Worm (Caenorhabditis elegans) whole organism, L4 larva: ENCODE results near the gene cal-7.

Source experiments
- D1046.2 ChIP-seq: fragments of 200-800 bp; sonication (Bioruptor generic); IDR thresholded peaks from 2 replicates; pipeline ENCODE4 v1.3.6; 2022; ENCODE audit warnings: missing genetic modification characterization, missing compliant biosample characterization
- F10B5.3 ChIP-seq: sonication (generic microtip); optimal IDR thresholded peaks from 2 replicates; lab custom pipeline; 2016; ENCODE audit warnings: mild to moderate bottlenecking, missing genetic modification characterization, missing compliant biosample characterization
- F49E8.2 ChIP-seq: sonication (generic microtip); optimal IDR thresholded peaks from 2 replicates; lab custom pipeline; 2016; ENCODE audit warnings: missing compliant biosample characterization, mild to moderate bottlenecking, missing genetic modification characterization, borderline replicate concordance
- R02D3.7 ChIP-seq: fragments of 150-350 bp; sonication (generic microtip); optimal IDR thresholded peaks from 3 replicates; lab custom pipeline; 2014; ENCODE audit warnings: missing biosample characterization, missing genetic modification characterization
- T20F7.1 ChIP-seq: fragments of 200-800 bp; sonication (Bioruptor generic); optimal IDR thresholded peaks from 2 replicates; lab custom pipeline; 2018; ENCODE audit warnings: mild to moderate bottlenecking, missing genetic modification characterization, missing compliant biosample characterization
- T26A8.4 ChIP-seq: fragments of 200-800 bp; sonication (Bioruptor generic); IDR thresholded peaks from 2 replicates; pipeline ENCODE4 v1.3.6; 2022; ENCODE audit warnings: missing genetic modification characterization, missing compliant biosample characterization
- Y48G9A.11 ChIP-seq: fragments of 200-800 bp; sonication (Bioruptor generic); IDR thresholded peaks from 2 replicates; pipeline ENCODE4 v1.3.6; 2022; ENCODE audit warnings: missing genetic modification reagents, missing genetic modification characterization, missing compliant biosample characterization
- Y5F2A.4 ChIP-seq: fragments of 200-800 bp; sonication (Bioruptor generic); optimal IDR thresholded peaks from 2 replicates; lab custom pipeline; 2018; ENCODE audit warnings: mild to moderate bottlenecking, missing genetic modification characterization, missing compliant biosample characterization
- ZK337.2 ChIP-seq: fragments of 200-800 bp; sonication (Bioruptor generic); IDR thresholded peaks from 2 replicates; pipeline ENCODE4 v1.3.6; 2022; ENCODE audit warnings: missing genetic modification reagents, missing genetic modification characterization, missing compliant biosample characterization
- ZK546.5 ChIP-seq, 2 experiments: sonication (generic microtip); optimal IDR thresholded peaks; 2 replicates each; lab custom pipeline; 2017; ENCODE audit warnings: missing biosample characterization in 2 of 2, missing genetic modification characterization in 2 of 2
- aly-2 ChIP-seq: sonication (generic microtip); optimal IDR thresholded peaks from 2 replicates; lab custom pipeline; 2018; ENCODE audit warnings: missing biosample characterization, missing genetic modification characterization
- ama-1 ChIP-seq: fragments of 150-350 bp; optimal IDR thresholded peaks from 2 replicates; lab custom pipeline; 2014; ENCODE audit warnings: inconsistent platforms, mixed read lengths
- arid-1 ChIP-seq: fragments of 200-800 bp; sonication (Bioruptor generic); conservative IDR thresholded peaks from 2 replicates; pipeline ENCODE4 v1.3.6; 2022; ENCODE audit warnings: missing genetic modification reagents, missing genetic modification characterization, missing compliant biosample characterization
- ceh-20 ChIP-seq: fragments of 200-800 bp; sonication (Bioruptor generic); IDR thresholded peaks from 2 replicates; pipeline ENCODE4 v1.3.6; 2022; ENCODE audit warnings: missing genetic modification reagents, missing genetic modification characterization, missing compliant biosample characterization
- ceh-28 ChIP-seq: fragments of 150-350 bp; optimal IDR thresholded peaks from 2 replicates; lab custom pipeline; 2014; ENCODE audit warnings: missing biosample characterization, missing genetic modification reagents, missing genetic modification characterization
- ceh-44 ChIP-seq: fragments of 200-800 bp; sonication (Bioruptor generic); IDR thresholded peaks from 2 replicates; pipeline ENCODE4 v1.3.6; 2022; ENCODE audit warnings: missing genetic modification reagents, missing genetic modification characterization, missing compliant biosample characterization
- ceh-62 ChIP-seq: sonication (generic microtip); optimal IDR thresholded peaks from 2 replicates; lab custom pipeline; 2017; ENCODE audit warnings: missing biosample characterization, missing genetic modification characterization
- ces-1 ChIP-seq: fragments of 150-350 bp; sonication (generic microtip); optimal IDR thresholded peaks from 4 replicates; lab custom pipeline; 2014; ENCODE audit warnings: missing biosample characterization, missing genetic modification reagents, missing genetic modification characterization
- cey-2 ChIP-seq: sonication (generic microtip); optimal IDR thresholded peaks from 3 replicates; lab custom pipeline; 2017; ENCODE audit warnings: missing genetic modification characterization, mild to moderate bottlenecking, missing compliant biosample characterization, antibody characterized with exemption, borderline replicate concordance; ENCODE audit not compliant: insufficient read depth
- ctbp-1 ChIP-seq: fragments of 200-800 bp; sonication (Bioruptor generic); IDR thresholded peaks from 2 replicates; pipeline ENCODE4 v1.3.6; 2022; ENCODE audit warnings: missing genetic modification reagents, missing genetic modification characterization, missing compliant biosample characterization
- daf-12 ChIP-seq: fragments of 150-350 bp; optimal IDR thresholded peaks from 2 replicates; lab custom pipeline; 2014; ENCODE audit warnings: missing biosample characterization, missing genetic modification reagents, missing genetic modification characterization
- daf-16 ChIP-seq, 3 experiments: sonication (generic microtip); optimal IDR thresholded peaks; 2 replicates each; lab custom pipeline; 2016 to 2017; ENCODE audit warnings: missing genetic modification characterization in 3 of 3, missing genetic modification reagents in 3 of 3, mild to moderate bottlenecking in 2 of 3, missing compliant biosample characterization in 2 of 3, missing biosample characterization in 1 of 3, moderate library complexity in 1 of 3
- daf-19 ChIP-seq: fragments of 200-800 bp; sonication (Bioruptor generic); conservative IDR thresholded peaks from 2 replicates; pipeline ENCODE4 v1.3.6; 2022; ENCODE audit warnings: missing genetic modification characterization, missing compliant biosample characterization
- daf-8 ChIP-seq: fragments of 200-800 bp; sonication (Bioruptor generic); IDR thresholded peaks from 2 replicates; pipeline ENCODE4 v1.3.6; 2022; ENCODE audit warnings: missing genetic modification characterization, missing compliant biosample characterization
- duxl-1 ChIP-seq: sonication (generic microtip); optimal IDR thresholded peaks from 2 replicates; lab custom pipeline; 2016; ENCODE audit warnings: mild to moderate bottlenecking, missing genetic modification characterization, moderate library complexity, missing compliant biosample characterization; ENCODE audit not compliant: poor library complexity
- fos-1 ChIP-seq: fragments of 150-350 bp; optimal IDR thresholded peaks from 2 replicates; lab custom pipeline; 2014; ENCODE audit warnings: missing biosample characterization, missing genetic modification characterization
- hlh-11 ChIP-seq: fragments of 200-800 bp; sonication (Bioruptor generic); optimal IDR thresholded peaks from 2 replicates; lab custom pipeline; 2018; ENCODE audit warnings: mild to moderate bottlenecking, missing genetic modification characterization, missing compliant biosample characterization
- hlh-30 ChIP-seq: sonication (generic microtip); optimal IDR thresholded peaks from 2 replicates; lab custom pipeline; 2017; ENCODE audit warnings: antibody characterized with exemption, mild to moderate bottlenecking, missing genetic modification characterization, missing compliant biosample characterization; ENCODE audit not compliant: insufficient read depth
- lin-1 ChIP-seq: fragments of 200-800 bp; sonication (Bioruptor generic); IDR thresholded peaks from 2 replicates; pipeline ENCODE4 v1.3.6; 2022; ENCODE audit warnings: missing genetic modification reagents, missing genetic modification characterization, missing compliant biosample characterization
- lin-13 ChIP-seq: fragments of 150-350 bp; optimal IDR thresholded peaks from 2 replicates; lab custom pipeline; 2014; ENCODE audit warnings: missing biosample characterization, missing genetic modification reagents, missing genetic modification characterization
- lin-15B ChIP-seq: fragments of 150-350 bp; sonication (generic microtip); optimal IDR thresholded peaks from 3 replicates; lab custom pipeline; 2014; ENCODE audit warnings: missing biosample characterization, missing genetic modification characterization
- lin-29 ChIP-seq: fragments of 200-800 bp; sonication (Bioruptor generic); IDR thresholded peaks from 2 replicates; pipeline ENCODE4 v1.3.6; 2022; ENCODE audit warnings: missing genetic modification reagents, missing genetic modification characterization, missing compliant biosample characterization
- lin-39 ChIP-seq: fragments of 150-350 bp; optimal IDR thresholded peaks from 2 replicates; lab custom pipeline; 2014; ENCODE audit warnings: missing biosample characterization, missing genetic modification reagents, missing genetic modification characterization
- lir-3 ChIP-seq: sonication (generic microtip); optimal IDR thresholded peaks from 2 replicates; lab custom pipeline; 2016; ENCODE audit warnings: mild to moderate bottlenecking, missing genetic modification characterization, missing compliant biosample characterization
- mep-1 ChIP-seq: fragments of 150-350 bp; sonication (generic microtip); optimal IDR thresholded peaks from 3 replicates; lab custom pipeline; 2014; ENCODE audit warnings: missing biosample characterization, missing genetic modification characterization
- nhr-237 ChIP-seq: sonication (generic microtip); optimal IDR thresholded peaks from 2 replicates; lab custom pipeline; 2017; ENCODE audit warnings: missing biosample characterization, missing genetic modification characterization
- nhr-41 ChIP-seq: fragments of 200-800 bp; sonication (Bioruptor generic); IDR thresholded peaks from 2 replicates; pipeline ENCODE4 v1.3.6; 2022; ENCODE audit warnings: missing genetic modification reagents, missing genetic modification characterization, missing compliant biosample characterization
- nhr-42 ChIP-seq: fragments of 200-800 bp; sonication (Bioruptor generic); IDR thresholded peaks from 2 replicates; pipeline ENCODE4 v1.3.6; 2022; ENCODE audit warnings: missing genetic modification characterization, missing compliant biosample characterization
- nhr-6 ChIP-seq: fragments of 150-350 bp; optimal IDR thresholded peaks from 2 replicates; lab custom pipeline; 2014; ENCODE audit warnings: missing biosample characterization, missing genetic modification characterization
- nhr-76 ChIP-seq: fragments of 150-350 bp; optimal IDR thresholded peaks from 2 replicates; lab custom pipeline; 2014; ENCODE audit warnings: missing biosample characterization, missing genetic modification characterization
- pha-4 ChIP-seq, 2 experiments: fragments of 150-350 bp in 1 of 2; fragments of 200-800 bp in 1 of 2; sonication (Bioruptor generic) in 1 of 2; IDR thresholded peaks in 1 of 2; optimal IDR thresholded peaks in 1 of 2; 2 replicates each; pipeline versions ENCODE4 v1.3.6 to Lab custom; 2014 to 2022; ENCODE audit warnings: missing genetic modification characterization in 2 of 2, missing genetic modification reagents in 2 of 2, missing biosample characterization in 1 of 2, missing compliant biosample characterization in 1 of 2
- set-16 ChIP-seq: fragments of 200-800 bp; sonication (Bioruptor generic); IDR thresholded peaks from 2 replicates; pipeline ENCODE4 v1.3.6; 2022; ENCODE audit warnings: missing genetic modification reagents, missing genetic modification characterization, missing compliant biosample characterization
- snpc-1.2 ChIP-seq: fragments of 200-800 bp; sonication (Bioruptor generic); IDR thresholded peaks from 2 replicates; pipeline ENCODE4 v1.3.6; 2022; ENCODE audit warnings: missing genetic modification reagents, missing genetic modification characterization, missing compliant biosample characterization
- tag-97 ChIP-seq: fragments of 200-800 bp; sonication (Bioruptor generic); IDR thresholded peaks from 2 replicates; pipeline ENCODE4 v1.3.6; 2022; ENCODE audit warnings: missing genetic modification characterization, missing compliant biosample characterization
- unc-39 ChIP-seq: sonication (generic microtip); optimal IDR thresholded peaks from 2 replicates; lab custom pipeline; 2017; ENCODE audit warnings: missing biosample characterization, missing genetic modification characterization
- unc-62 ChIP-seq, 3 experiments: fragments of 150-350 bp in 1 of 3; sonication (generic microtip); optimal IDR thresholded peaks in 2 of 3; peaks in 1 of 3; 1 replicate in 1 of 3; 2 replicates in 2 of 3; lab custom pipeline; 2014 to 2017; ENCODE audit warnings: missing biosample characterization in 3 of 3, missing genetic modification characterization in 3 of 3, missing genetic modification reagents in 3 of 3, missing genotype in 1 of 3
- zag-1 ChIP-seq: fragments of 150-350 bp; optimal IDR thresholded peaks from 2 replicates; lab custom pipeline; 2014; ENCODE audit warnings: missing biosample characterization, missing genetic modification characterization

cal-7 gene

DNA sequence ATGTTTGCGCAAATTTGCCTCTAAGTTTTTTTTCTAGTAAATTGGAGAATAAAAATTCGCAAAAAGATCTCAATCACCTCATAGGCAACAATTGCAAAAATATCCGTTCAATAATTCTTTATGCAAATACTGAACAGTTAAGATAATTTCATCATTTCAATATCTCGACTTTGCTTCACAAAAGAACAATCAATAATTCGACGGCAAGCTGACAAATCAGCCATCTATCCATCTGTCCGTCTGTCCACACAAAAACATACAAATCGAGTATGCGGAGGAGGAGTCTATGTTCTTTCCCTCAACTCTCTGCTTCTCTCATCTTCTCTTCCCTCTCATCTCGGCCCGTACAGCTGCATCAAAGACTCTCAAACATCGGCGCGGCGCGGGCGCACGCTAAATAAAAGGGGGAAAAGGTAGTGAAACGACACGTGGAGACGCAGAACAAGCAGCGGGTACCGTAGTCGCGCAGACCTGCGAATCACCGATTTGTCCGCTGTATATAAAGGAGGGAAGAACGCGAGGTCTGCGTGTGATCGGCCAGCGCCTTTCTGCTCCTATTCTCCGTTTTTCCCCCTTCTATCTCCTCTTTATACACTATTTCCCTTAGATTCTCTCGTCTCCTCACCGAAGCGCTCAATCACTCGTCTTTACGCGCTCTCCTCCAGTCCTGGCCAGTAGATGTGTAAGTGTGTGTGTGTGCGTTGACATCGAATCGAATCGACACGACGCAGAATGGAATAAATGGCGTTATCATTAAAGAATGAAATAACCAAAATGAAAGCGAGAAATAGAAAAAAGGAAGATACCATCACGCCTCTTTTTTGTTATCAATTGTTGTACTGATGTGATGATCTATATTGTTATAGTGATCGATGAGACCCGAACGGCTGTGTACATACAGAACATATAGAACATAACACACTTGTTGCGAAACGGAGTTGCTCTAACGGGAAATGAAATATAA is 2.9 kb upstream of the cal-7 start (continued):
- peak; percentile 76 for TF ChIP-seq cey-2 (tag; lab: Kevin White, UChicago)
- TF ChIP-seq unc-39 (tag; lab: Kevin White, UChicago), result no peak
- peak; percentile 66 to 99 for TF ChIP-seq unc-62 (GFP tag; optimal IDR thresholded peaks at IDR 0.05 in 1 of 2; lab: Kevin White, UChicago)
- peak; percentile 75 for TF ChIP-seq unc-62 (tag; optimal IDR thresholded peaks at IDR 0.05; lab: Kevin White, UChicago)
- TF ChIP-seq lin-15B, result no peak
- TF ChIP-seq F49E8.2 (tag; lab: Kevin White, UChicago), result no peak
- TF ChIP-seq nhr-237 (tag; lab: Kevin White, UChicago), result peak; percentile 29
- peak; percentile 19 for TF ChIP-seq R02D3.7 (tag; lab: Kevin White, UChicago)
- peak; percentile 48 for TF ChIP-seq nhr-76 (tag; lab: Kevin White, UChicago)
- peak; percentile 78; the same call in 1 of the 2 replicates for TF ChIP-seq nhr-42 (GFP tag; lab: Robert Waterston, UW)
- no peak for TF ChIP-seq ceh-62 (tag; lab: Kevin White, UChicago)
- peak in 1 of 2 experiments; percentile 88 for TF ChIP-seq ZK546.5 (tag; optimal IDR thresholded peaks at IDR 0.05; lab: Kevin White, UChicago)
- peak; percentile 54 for TF ChIP-seq ceh-28 (tag; lab: Kevin White, UChicago)
- TF ChIP-seq daf-8 (GFP tag; lab: Robert Waterston, UW), result no peak
- peak; percentile 96 for TF ChIP-seq mep-1
- TF ChIP-seq arid-1, result no peak
- TF ChIP-seq nhr-41 (GFP tag; lab: Robert Waterston, UW), result no peak
- peak; percentile 41 for TF ChIP-seq ces-1 (GFP tag; lab: Kevin White, UChicago)
- peak; percentile 61; the same call in 1 of the 2 replicates for TF ChIP-seq daf-19 (GFP tag; lab: Robert Waterston, UW)
- no peak for TF ChIP-seq daf-12
- TF ChIP-seq aly-2, result no peak
- peak; percentile 83 for TF ChIP-seq lin-13 (GFP tag; lab: Kevin White, UChicago)
- no peak for TF ChIP-seq Y48G9A.11 (GFP tag; lab: Robert Waterston, UW)
- TF ChIP-seq hlh-11 (tag; lab: Kevin White, UChicago), result peak; percentile 100
- TF ChIP-seq T26A8.4 (GFP tag; lab: Robert Waterston, UW), result peak; percentile 86
- TF ChIP-seq D1046.2 (GFP tag; lab: Robert Waterston, UW), result no peak; the same call in 1 of the 2 replicates
- peak; percentile 35 for TF ChIP-seq zag-1
- no peak for TF ChIP-seq lir-3 (tag; lab: Kevin White, UChicago)
- no peak; the same call in 1 of the 2 replicates for TF ChIP-seq lin-29 (GFP tag; lab: Robert Waterston, UW)
- no peak for TF ChIP-seq lin-39 (tag; lab: Kevin White, UChicago)
- TF ChIP-seq fos-1 (tag; lab: Kevin White, UChicago), result peak; percentile 29
- peak; percentile 100 for TF ChIP-seq ama-1 (lab: Kevin White, UChicago)
- no peak for TF ChIP-seq snpc-1.2 (GFP tag; lab: Robert Waterston, UW)
- TF ChIP-seq lin-1, result peak; percentile 22; the same call in 1 of the 2 replicates
- TF ChIP-seq F10B5.3, result peak; percentile 65
- peak; percentile 84; the same call in 1 of the 2 replicates for TF ChIP-seq ceh-44 (GFP tag; lab: Robert Waterston, UW)
- TF ChIP-seq ctbp-1 (GFP tag; lab: Robert Waterston, UW), result peak; percentile 94
- peak; percentile 83 for TF ChIP-seq pha-4 (GFP tag; IDR thresholded peaks at IDR 0.05; lab: Robert Waterston, UW)
- peak; percentile 70 for TF ChIP-seq pha-4 (tag; optimal IDR thresholded peaks at IDR 0.05; lab: Kevin White, UChicago)
- TF ChIP-seq tag-97 (GFP tag; lab: Robert Waterston, UW), result no peak
- TF ChIP-seq ZK337.2 (GFP tag; lab: Robert Waterston, UW), result no peak
- peak; percentile 97 for TF ChIP-seq hlh-30 (tag; lab: Kevin White, UChicago)
- TF ChIP-seq duxl-1 (tag; lab: Kevin White, UChicago), result peak; percentile 17
- TF ChIP-seq Y5F2A.4 (GFP tag; lab: Kevin White, UChicago), result peak; percentile 4
- peak; percentile 87 for TF ChIP-seq ceh-20 (GFP tag; lab: Robert Waterston, UW)
- TF ChIP-seq nhr-6 (tag; lab: Kevin White, UChicago), result peak; percentile 78
- peak; percentile 94 for TF ChIP-seq set-16 (GFP tag; lab: Robert Waterston, UW)
- TF ChIP-seq T20F7.1, result peak; percentile 82
- peak; percentile 41 to 55 for TF ChIP-seq daf-16 (GFP tag; optimal IDR thresholded peaks at IDR 0.05; lab: Kevin White, UChicago)
- peak; percentile 83 for TF ChIP-seq daf-16 (tag; optimal IDR thresholded peaks at IDR 0.05; lab: Kevin White, UChicago)
